Fruit fly (Drosophila melanogaster) whole organism, adult: ENCODE measurements around the gene Osi4.

Source experiments
- CG11617 ChIP-seq: fragments of 200-800 bp; sonication (Bioruptor generic); optimal IDR thresholded peaks from 2 replicates; lab custom pipeline; 2017; ENCODE audit warnings: mild to moderate bottlenecking, missing biosample characterization, missing genetic modification reagents, missing genetic modification characterization
- CG12768 ChIP-seq: fragments of 200-800 bp; sonication (Bioruptor generic); optimal IDR thresholded peaks from 2 replicates; lab custom pipeline; 2017; ENCODE audit warnings: missing biosample characterization, missing genetic modification characterization, mild to moderate bottlenecking, moderate library complexity, missing genetic modification reagents
- CG14711 ChIP-seq: fragments of 200-800 bp; sonication (Bioruptor generic); optimal IDR thresholded peaks from 2 replicates; lab custom pipeline; 2018; ENCODE audit warnings: missing biosample characterization, mild to moderate bottlenecking, missing genetic modification characterization, moderate library complexity
- CG1620 ChIP-seq: fragments of 200-800 bp; sonication (Bioruptor generic); optimal IDR thresholded peaks from 2 replicates; lab custom pipeline; 2016; ENCODE audit warnings: missing biosample characterization, missing genetic modification characterization
- CG7045 ChIP-seq: fragments of 200-800 bp; sonication (Bioruptor generic); optimal IDR thresholded peaks from 2 replicates; lab custom pipeline; 2017; ENCODE audit warnings: missing biosample characterization, mild to moderate bottlenecking, missing genetic modification characterization
- CG7101 ChIP-seq: fragments of 200-800 bp; sonication (Bioruptor generic); optimal IDR thresholded peaks from 2 replicates; lab custom pipeline; 2018; ENCODE audit warnings: missing biosample characterization, mild to moderate bottlenecking, missing genetic modification characterization, moderate library complexity
- Clk ChIP-seq: fragments of 200-800 bp; sonication (Bioruptor generic); optimal IDR thresholded peaks from 2 replicates; lab custom pipeline; 2017; ENCODE audit warnings: missing biosample characterization, missing genetic modification characterization
- Hr96 ChIP-seq: fragments of 200-800 bp; sonication (Bioruptor generic); optimal IDR thresholded peaks from 2 replicates; lab custom pipeline; 2016; ENCODE audit warnings: missing biosample characterization, missing genetic modification characterization
- Mnt ChIP-seq: fragments of 200-800 bp; sonication (Bioruptor generic); optimal IDR thresholded peaks from 2 replicates; lab custom pipeline; 2016; ENCODE audit warnings: missing biosample characterization, mild to moderate bottlenecking, missing genetic modification characterization
- bab1 ChIP-seq: fragments of 200-800 bp; sonication (Bioruptor generic); optimal IDR thresholded peaks from 3 replicates; lab custom pipeline; 2019; ENCODE audit warnings: missing biosample characterization, mild to moderate bottlenecking, missing genetic modification characterization, moderate library complexity
- cnc ChIP-seq, 2 experiments: fragments of >200 bp; optimal IDR thresholded peaks; 2 replicates each; lab custom pipeline; 2017
- kay ChIP-seq: fragments of 200-800 bp; sonication (Bioruptor generic); peaks from one replicate; lab custom pipeline; 2016; ENCODE audit warnings: missing biosample characterization, missing genetic modification characterization, borderline replicate concordance
- ovo ChIP-seq: fragments of 200-800 bp; sonication (Bioruptor generic); optimal IDR thresholded peaks from 2 replicates; lab custom pipeline; 2016; ENCODE audit warnings: missing biosample characterization, missing genetic modification characterization
- pad ChIP-seq: fragments of 200-800 bp; sonication (Bioruptor generic); optimal IDR thresholded peaks from 3 replicates; lab custom pipeline; 2017; ENCODE audit warnings: missing biosample characterization, missing genetic modification characterization, mild to moderate bottlenecking, moderate library complexity, missing genetic modification reagents
- tj ChIP-seq: fragments of 200-800 bp; sonication (Bioruptor generic); optimal IDR thresholded peaks from 3 replicates; lab custom pipeline; 2017; ENCODE audit warnings: missing biosample characterization, mild to moderate bottlenecking, missing genetic modification characterization, moderate library complexity
- toe ChIP-seq: fragments of 200-800 bp; sonication (Bioruptor generic); optimal IDR thresholded peaks from 2 replicates; lab custom pipeline; 2016; ENCODE audit warnings: missing biosample characterization, missing genetic modification characterization

Osi4 gene

DNA sequence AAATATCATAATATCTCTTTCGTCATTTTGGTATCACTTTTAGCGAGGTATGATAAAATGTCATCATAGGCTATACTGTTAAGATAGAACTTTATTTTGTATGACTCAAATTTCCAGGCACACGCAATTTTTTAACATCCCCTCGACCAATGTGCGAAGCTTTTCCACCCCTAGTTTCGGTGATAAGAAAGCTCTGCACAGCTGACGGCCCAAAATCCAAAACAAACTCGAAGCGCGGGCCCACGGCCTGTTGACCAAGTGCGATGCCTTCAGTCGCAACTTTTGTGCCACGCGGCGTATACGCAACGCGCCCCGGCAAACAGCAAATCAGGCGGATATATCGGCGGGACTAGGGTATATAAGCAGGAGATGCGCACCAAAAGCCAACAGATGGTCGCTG lies 34.6 kb downstream of the Osi4 start, which contains the start of gene NPFR:
NPFR (plus strand) TSS at position 301 of the 400 bp plus-strand sequence.
- TF ChIP-seq bab1 (GFP tag; lab: Kevin White, UChicago) (no peak), CG12768 (GFP tag; lab: Kevin White, UChicago) (no peak)

DNA sequence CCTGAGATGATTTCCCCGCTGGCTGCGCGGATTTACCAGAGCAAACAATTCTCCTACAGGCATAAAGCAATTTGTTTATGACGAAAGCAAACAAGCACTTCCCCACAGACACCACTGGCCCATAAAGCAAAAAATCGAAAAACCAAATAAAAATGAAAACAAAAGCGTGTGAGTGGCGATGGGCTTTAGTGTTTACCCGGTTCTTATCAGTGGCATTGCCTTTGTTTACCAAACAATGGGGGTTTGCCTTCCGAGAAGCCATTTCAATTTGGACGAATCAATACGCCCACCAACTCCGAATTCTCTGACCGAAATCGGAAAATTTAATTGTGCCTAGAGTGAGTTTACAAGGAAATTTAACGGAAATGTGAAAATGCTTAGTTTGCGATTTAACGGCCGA lies 39.1 kb downstream of the Osi4 start:
- TF ChIP-seq cnc (optimal IDR thresholded peaks at IDR 0.05; lab: Kevin White, UChicago) (no peak), Mnt (no peak), Clk (GFP tag; lab: Kevin White, UChicago) (no peak), toe (GFP tag; lab: Kevin White, UChicago) (no peak), CG12768 (GFP tag; lab: Kevin White, UChicago) (no peak), CG7045 (GFP tag; lab: Kevin White, UChicago) (no peak), kay (no peak), Hr96 (GFP tag; lab: Kevin White, UChicago) (no peak), CG1620 (no peak), CG11617 (GFP tag; lab: Kevin White, UChicago) (no peak), bab1 (GFP tag; lab: Kevin White, UChicago) (no peak), CG7101 (tag; lab: Kevin White, UChicago) (no peak)

DNA sequence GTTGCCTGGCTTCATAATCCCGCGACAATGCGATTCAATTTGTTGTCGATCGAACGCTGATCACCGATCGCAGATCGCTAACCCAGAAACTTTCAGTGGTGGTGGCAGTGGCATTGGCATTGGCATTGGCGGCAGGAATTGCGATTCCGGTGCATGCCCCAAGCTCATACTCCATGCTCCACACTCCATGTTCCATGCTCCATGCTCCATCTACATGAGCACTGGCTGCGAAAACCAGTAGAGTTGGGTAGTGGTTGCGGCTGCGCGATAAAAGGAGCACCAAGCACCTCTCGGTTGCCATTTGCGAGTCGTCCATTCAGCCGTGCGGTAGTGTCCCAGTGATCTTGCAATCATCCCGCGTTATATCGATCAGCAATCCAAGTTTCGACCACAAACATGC lies 48.3 kb downstream of the Osi4 start, which contains the start of gene Osi1:
Osi1 (plus strand) TSS at position 301 of the 400 bp plus-strand sequence.
- TF ChIP-seq bab1 (GFP tag; lab: Kevin White, UChicago) (no peak), CG11617 (GFP tag; lab: Kevin White, UChicago) (no peak), pad (GFP tag; lab: Kevin White, UChicago) (no peak), Hr96 (GFP tag; lab: Kevin White, UChicago) (no peak), CG7101 (tag; lab: Kevin White, UChicago) (no peak), Mnt (no peak), ovo (GFP tag; lab: Kevin White, UChicago) (no peak), tj (no peak), CG1620 (no peak)

DNA sequence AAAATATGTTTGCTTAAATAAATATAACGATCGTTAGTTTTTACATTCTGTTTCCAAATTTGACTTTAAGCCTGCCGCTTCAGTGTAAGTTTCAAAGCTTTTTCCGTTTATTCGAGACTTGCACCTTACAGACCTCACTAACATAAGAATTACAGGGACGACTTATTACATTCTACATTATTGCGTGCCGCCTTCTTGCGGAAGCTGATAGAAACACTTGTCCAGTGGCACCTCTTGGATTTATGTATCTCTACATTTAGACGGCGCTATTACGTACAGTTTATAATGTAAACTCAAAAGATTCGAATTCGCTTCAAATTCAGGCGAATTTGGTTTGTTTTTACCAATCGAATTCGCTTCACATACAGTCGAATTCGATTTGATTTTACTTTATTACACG lies 50.8 kb downstream of the Osi4 start:
- TF ChIP-seq CG12768 (GFP tag; lab: Kevin White, UChicago) (no peak), pad (GFP tag; lab: Kevin White, UChicago) (no peak), CG7045 (GFP tag; lab: Kevin White, UChicago) (no peak), bab1 (GFP tag; lab: Kevin White, UChicago) (no peak), CG14711 (no peak), CG11617 (GFP tag; lab: Kevin White, UChicago) (no peak), Mnt (no peak), Hr96 (GFP tag; lab: Kevin White, UChicago) (no peak)
